Fruit fly (Drosophila melanogaster): ENCODE measurements around the gene CG13933.
A peak's percentile ranks its signal among the peaks of the same experiment; 100 is the strongest.

CG13933 gene

dm6 chr3L:1774713-1775648 lies at the start of gene CG13933, which contains the start of gene PolD2:
Gene CG13933 (minus strand): TSS chr3L:1775147.
Gene PolD2 (plus strand): TSS chr3L:1775633.
- TF ChIP-seq Lpt (GFP tag; optimal IDR thresholded peaks at IDR 0.05) = peak; percentile 96
- peak; percentile 87 for TF ChIP-seq fd59A (GFP tag; optimal IDR thresholded peaks at IDR 0.05)
- TF ChIP-seq topi (GFP tag; optimal IDR thresholded peaks at IDR 0.05) = peak; percentile 90
- peak; percentile 96 for TF ChIP-seq esn (GFP tag; optimal IDR thresholded peaks at IDR 0.05)
- TF ChIP-seq salr (GFP tag; optimal IDR thresholded peaks at IDR 0.05) = peak in 1 of 2 experiments; percentile 93
- peak; percentile 83 for TF ChIP-seq cyc (GFP tag; optimal IDR thresholded peaks at IDR 0.05)
- TF ChIP-seq lz (GFP tag; optimal IDR thresholded peaks at IDR 0.05) = peak; percentile 91
- peak; percentile 79 for TF ChIP-seq CG11902 (GFP tag; optimal IDR thresholded peaks at IDR 0.05)
- TF ChIP-seq CG31627 (GFP tag; optimal IDR thresholded peaks at IDR 0.05) = peak; percentile 93
- TF ChIP-seq fd85E (GFP tag; optimal IDR thresholded peaks at IDR 0.05) = peak; percentile 55
- TF ChIP-seq dac (GFP tag; optimal IDR thresholded peaks at IDR 0.05) = no peak
- TF ChIP-seq Blimp-1 (GFP tag; optimal IDR thresholded peaks at IDR 0.05) = peak; percentile 67
- peak; percentile 85 for TF ChIP-seq Ets21C (GFP tag; optimal IDR thresholded peaks at IDR 0.05)
- no peak for TF ChIP-seq Eip75B (GFP tag; optimal IDR thresholded peaks at IDR 0.05)
- no peak for TF ChIP-seq CG3919 (GFP tag; optimal IDR thresholded peaks at IDR 0.05)
- TF ChIP-seq CG6163 (GFP tag; IDR thresholded peaks at IDR 0.05) = peak; percentile 100
- peak; percentile 98 for TF ChIP-seq dsx (GFP tag; optimal IDR thresholded peaks at IDR 0.05; ENCODE audit: poor library complexity, severe bottlenecking)
- TF ChIP-seq Hr38 (GFP tag; optimal IDR thresholded peaks at IDR 0.05) = peak; percentile 34
- TF ChIP-seq Smox (GFP tag; optimal IDR thresholded peaks at IDR 0.05) = peak; percentile 91
- peak in 1 of 2 experiments; percentile 97 for TF ChIP-seq ss (GFP tag; optimal IDR thresholded peaks at IDR 0.05)
- peak; percentile 93 for TF ChIP-seq CG6792 (GFP tag; optimal IDR thresholded peaks at IDR 0.05)
- peak; percentile 99 for TF ChIP-seq CG15336 (GFP tag; IDR thresholded peaks at IDR 0.05)
- TF ChIP-seq Sox102F (GFP tag; optimal IDR thresholded peaks at IDR 0.05) = peak; percentile 94
- TF ChIP-seq Sox15 (GFP tag; optimal IDR thresholded peaks at IDR 0.05) = peak; percentile 93
- no peak for TF ChIP-seq net (GFP tag; optimal IDR thresholded peaks at IDR 0.05)
- peak; percentile 99 for TF ChIP-seq Eip78C (GFP tag)
- TF ChIP-seq Hr39 (GFP tag; optimal IDR thresholded peaks at IDR 0.05) = peak; percentile 93
- peak; percentile 84 for TF ChIP-seq Gug (GFP tag; IDR thresholded peaks at IDR 0.05)
- TF ChIP-seq CG6276 (GFP tag; optimal IDR thresholded peaks at IDR 0.05) = no peak
- TF ChIP-seq CG11294 (GFP tag; IDR thresholded peaks at IDR 0.05) = peak; percentile 78
- peak; percentile 97 for TF ChIP-seq CG10631 (GFP tag; optimal IDR thresholded peaks at IDR 0.05)
- peak; percentile 99 for TF ChIP-seq OdsH (GFP tag; optimal IDR thresholded peaks at IDR 0.05)
- peak; percentile 84 for TF ChIP-seq CG11762 (GFP tag; optimal IDR thresholded peaks at IDR 0.05; ENCODE audit: insufficient read depth)
- TF ChIP-seq CG32006 (GFP tag; optimal IDR thresholded peaks at IDR 0.05) = peak; percentile 98
- no peak for TF ChIP-seq CG9139 (GFP tag; optimal IDR thresholded peaks at IDR 0.05)
- TF ChIP-seq CG16779 (tag; optimal IDR thresholded peaks at IDR 0.05) = peak; percentile 89
- no peak for TF ChIP-seq CG1621 (tag; optimal IDR thresholded peaks at IDR 0.05)
- TF ChIP-seq CG7368 (GFP tag; optimal IDR thresholded peaks at IDR 0.05) = no peak
- no peak for TF ChIP-seq spab (GFP tag; optimal IDR thresholded peaks at IDR 0.05)
- peak; percentile 92 for TF ChIP-seq CG3032 (tag; optimal IDR thresholded peaks at IDR 0.05)
- TF ChIP-seq achi (GFP tag; optimal IDR thresholded peaks at IDR 0.05) = peak; percentile 92
- no peak for TF ChIP-seq CG6854 (GFP tag; optimal IDR thresholded peaks at IDR 0.05)
- TF ChIP-seq eg (GFP tag; IDR thresholded peaks at IDR 0.05) = peak; percentile 98
- peak; percentile 96 for TF ChIP-seq Hr4 (GFP tag; optimal IDR thresholded peaks at IDR 0.05)
- peak; percentile 99 for TF ChIP-seq CG34406 (GFP tag; optimal IDR thresholded peaks at IDR 0.05)
- peak; percentile 99 for TF ChIP-seq acj6 (GFP tag; optimal IDR thresholded peaks at IDR 0.05)
- TF ChIP-seq svp (GFP tag) = peak; percentile 97
- no peak for TF ChIP-seq CG4318 (GFP tag; optimal IDR thresholded peaks at IDR 0.05)
- no peak for TF ChIP-seq vri (GFP tag; optimal IDR thresholded peaks at IDR 0.05)
- TF ChIP-seq CG6808 (GFP tag; optimal IDR thresholded peaks at IDR 0.05) = no peak
